Fruit fly (Drosophila melanogaster) whole organism, embryonic: ENCODE measurements around the gene Frmd5.

Source experiments
- BEAF-32 ChIP-seq: fragments of 200-800 bp; sonication (Bioruptor generic); optimal IDR thresholded peaks from 3 replicates; lab custom pipeline; 2017; ENCODE audit warnings: missing biosample characterization, missing genetic modification characterization, mild to moderate bottlenecking, moderate library complexity, missing genetic modification reagents
- Bgb ChIP-seq: fragments of 200-800 bp; sonication (Bioruptor generic); IDR thresholded peaks from 2 replicates; pipeline ENCODE4 v1.3.6; 2022; ENCODE audit warnings: missing biosample characterization, missing genetic modification characterization; ENCODE audit not compliant: partially characterized antibody
- CG1024 ChIP-seq: fragments of 200-800 bp; sonication (Bioruptor generic); IDR thresholded peaks from 2 replicates; pipeline ENCODE4 v1.3.6; 2022; ENCODE audit warnings: missing biosample characterization, missing genetic modification characterization
- CG10267 ChIP-seq: fragments of 200-800 bp; sonication (Bioruptor generic); optimal IDR thresholded peaks from 2 replicates; lab custom pipeline; 2018; ENCODE audit warnings: missing biosample characterization, mild to moderate bottlenecking, missing genetic modification characterization, moderate library complexity
- CG12104 ChIP-seq: fragments of 200-800 bp; sonication (Bioruptor generic); optimal IDR thresholded peaks from 3 replicates; lab custom pipeline; 2016; ENCODE audit warnings: missing biosample characterization, missing genetic modification characterization
- CG13775 ChIP-seq: fragments of 200-800 bp; sonication (Bioruptor generic); optimal IDR thresholded peaks from 3 replicates; lab custom pipeline; 2017; ENCODE audit warnings: missing biosample characterization, mild to moderate bottlenecking, missing genetic modification characterization
- CG15601 ChIP-seq: fragments of 200-800 bp; sonication (Bioruptor generic); optimal IDR thresholded peaks from 3 replicates; lab custom pipeline; 2019; ENCODE audit warnings: missing biosample characterization, mild to moderate bottlenecking, missing genetic modification characterization, moderate library complexity
- CG1603 ChIP-seq: fragments of 200-800 bp; sonication (Bioruptor generic); optimal IDR thresholded peaks from 2 replicates; lab custom pipeline; 2019; ENCODE audit warnings: missing biosample characterization, mild to moderate bottlenecking, missing genetic modification characterization, moderate library complexity
- CG17361 ChIP-seq: fragments of 200-800 bp; sonication (Bioruptor generic); IDR thresholded peaks from 3 replicates; pipeline ENCODE4 v1.3.6; 2022; ENCODE audit warnings: missing biosample characterization, missing genetic modification characterization
- CG17802 ChIP-seq: fragments of 200-800 bp; sonication (Bioruptor generic); optimal IDR thresholded peaks from 2 replicates; lab custom pipeline; 2018; ENCODE audit warnings: missing biosample characterization, mild to moderate bottlenecking, missing genetic modification characterization, moderate library complexity
- CG17829 ChIP-seq: fragments of 200-800 bp; optimal IDR thresholded peaks from 2 replicates; lab custom pipeline; 2019; ENCODE audit warnings: missing biosample characterization, mild to moderate bottlenecking, missing genetic modification characterization, moderate library complexity
- CG18262 ChIP-seq: fragments of 200-800 bp; optimal IDR thresholded peaks from 3 replicates; lab custom pipeline; 2019; ENCODE audit warnings: missing biosample characterization, mild to moderate bottlenecking, missing genetic modification characterization, moderate library complexity
- CG2116 ChIP-seq: fragments of 200-800 bp; sonication (Bioruptor generic); optimal IDR thresholded peaks from 3 replicates; lab custom pipeline; 2018; ENCODE audit warnings: missing biosample characterization, mild to moderate bottlenecking, missing genetic modification characterization
- CG2120 ChIP-seq: fragments of 200-800 bp; sonication (Bioruptor generic); optimal IDR thresholded peaks from 3 replicates; lab custom pipeline; 2016; ENCODE audit warnings: missing biosample characterization, missing genetic modification characterization
- CG2712 ChIP-seq: fragments of 200-800 bp; optimal IDR thresholded peaks from 3 replicates; lab custom pipeline; 2019; ENCODE audit warnings: missing biosample characterization, mild to moderate bottlenecking, missing genetic modification characterization, moderate library complexity
- CG34422 ChIP-seq: fragments of 200-800 bp; sonication (Bioruptor generic); IDR thresholded peaks from 3 replicates; pipeline ENCODE4 v1.3.6; 2022; ENCODE audit warnings: missing biosample characterization, missing genetic modification characterization
- CG6791 ChIP-seq: fragments of 200-800 bp; sonication (Bioruptor generic); IDR thresholded peaks from 3 replicates; pipeline ENCODE4 v1.3.6; 2022; ENCODE audit warnings: missing biosample characterization, missing genetic modification characterization; ENCODE audit not compliant: partially characterized antibody
- CoRest ChIP-seq: fragments of 200-800 bp; sonication (Bioruptor generic); optimal IDR thresholded peaks from 3 replicates; lab custom pipeline; 2018; ENCODE audit warnings: missing biosample characterization, mild to moderate bottlenecking, missing genetic modification characterization, moderate library complexity
- Dref ChIP-seq: fragments of 200-800 bp; sonication (Bioruptor generic); IDR thresholded peaks from 2 replicates; pipeline ENCODE4 v1.3.6; 2022; ENCODE audit warnings: missing biosample characterization, missing genetic modification characterization
- E2f1 ChIP-seq: fragments of 200-800 bp; sonication (Bioruptor generic); IDR thresholded peaks from 2 replicates; pipeline ENCODE4 v1.3.6; 2022; ENCODE audit warnings: missing biosample characterization, missing genetic modification characterization
- Ets65A ChIP-seq: fragments of 200-800 bp; sonication (Bioruptor generic); peaks from one replicate; lab custom pipeline; 2016; ENCODE audit warnings: missing biosample characterization, missing genetic modification characterization
- Fer2 ChIP-seq: fragments of 200-800 bp; sonication (Bioruptor generic); optimal IDR thresholded peaks from 2 replicates; lab custom pipeline; 2018; ENCODE audit warnings: missing biosample characterization, mild to moderate bottlenecking, missing genetic modification characterization, moderate library complexity
- GATAe ChIP-seq: fragments of 200-800 bp; sonication (Bioruptor generic); conservative IDR thresholded peaks from 2 replicates; pipeline ENCODE4 v1.3.6; 2022; ENCODE audit warnings: missing biosample characterization, missing genetic modification characterization
- Myb ChIP-seq: fragments of 200-800 bp; sonication (Bioruptor generic); optimal IDR thresholded peaks from 2 replicates; lab custom pipeline; 2016; ENCODE audit warnings: missing biosample characterization, missing genetic modification characterization
- Pdp1 ChIP-seq, 2 experiments: fragments of 200-800 bp; sonication (Bioruptor generic); optimal IDR thresholded peaks; 3 replicates each; lab custom pipeline; 2016; ENCODE audit warnings: missing biosample characterization in 2 of 2, missing genetic modification characterization in 2 of 2, mild to moderate bottlenecking in 1 of 2, moderate library complexity in 1 of 2
- Scr ChIP-seq: fragments of 200-800 bp; sonication (Bioruptor generic); IDR thresholded peaks from 2 replicates; pipeline ENCODE4 v1.3.6; 2022; ENCODE audit warnings: missing biosample characterization, missing genetic modification characterization; ENCODE audit not compliant: partially characterized antibody
- Taf1 ChIP-seq: fragments of 200-800 bp; sonication (Bioruptor generic); IDR thresholded peaks from 2 replicates; pipeline ENCODE4 v1.3.6; 2022; ENCODE audit warnings: missing biosample characterization, missing genetic modification characterization
- amos ChIP-seq: fragments of 200-800 bp; sonication (Bioruptor generic); IDR thresholded peaks from 2 replicates; pipeline ENCODE4 v1.3.6; 2022; ENCODE audit warnings: missing biosample characterization, missing genetic modification characterization; ENCODE audit not compliant: partially characterized antibody
- cwo ChIP-seq: fragments of 200-800 bp; sonication (Bioruptor generic); optimal IDR thresholded peaks from 3 replicates; lab custom pipeline; 2017; ENCODE audit warnings: missing biosample characterization, missing genetic modification characterization, mild to moderate bottlenecking, moderate library complexity, missing genetic modification reagents
- dm ChIP-seq: fragments of 200-800 bp; sonication (Bioruptor generic); optimal IDR thresholded peaks from 3 replicates; lab custom pipeline; 2016; ENCODE audit warnings: missing biosample characterization, missing genetic modification characterization
- grau ChIP-seq: fragments of 200-800 bp; optimal IDR thresholded peaks from 3 replicates; lab custom pipeline; 2019; ENCODE audit warnings: missing biosample characterization, mild to moderate bottlenecking, missing genetic modification characterization, moderate library complexity
- hbn ChIP-seq: fragments of 200-800 bp; sonication (Bioruptor generic); IDR thresholded peaks from 2 replicates; pipeline ENCODE4 v1.3.6; 2022; ENCODE audit warnings: missing biosample characterization, missing genetic modification characterization; ENCODE audit not compliant: partially characterized antibody
- hkb ChIP-seq, 2 experiments: fragments of 200-800 bp in 1 of 2; fragments of >200 bp in 1 of 2; sonication (Bioruptor generic) in 1 of 2; IDR thresholded peaks in 1 of 2; optimal IDR thresholded peaks in 1 of 2; 2 replicates each; pipeline versions ENCODE4 v1.3.6 to Lab custom; 2017 to 2022; ENCODE audit warnings: missing biosample characterization in 1 of 2, missing genetic modification characterization in 1 of 2
- lola ChIP-seq, 3 experiments: fragments of >200 bp in 2 of 3; fragments of 200-800 bp in 1 of 3; sonication (Bioruptor generic) in 1 of 3; optimal IDR thresholded peaks; 2 replicates each; lab custom pipeline; 2017 to 2019; ENCODE audit warnings: missing biosample characterization in 3 of 3, missing genetic modification characterization in 3 of 3, mild to moderate bottlenecking in 1 of 3, moderate library complexity in 1 of 3
- nmo ChIP-seq: fragments of 200-800 bp; sonication (Bioruptor generic); optimal IDR thresholded peaks from 2 replicates; lab custom pipeline; 2018; ENCODE audit warnings: missing biosample characterization, mild to moderate bottlenecking, missing genetic modification characterization, moderate library complexity
- org-1 ChIP-seq: fragments of 200-800 bp; sonication (Bioruptor generic); optimal IDR thresholded peaks from 2 replicates; lab custom pipeline; 2017; ENCODE audit warnings: missing biosample characterization, missing genetic modification characterization
- phol ChIP-seq: fragments of 200-800 bp; sonication (Bioruptor generic); optimal IDR thresholded peaks from 3 replicates; lab custom pipeline; 2018; ENCODE audit warnings: missing biosample characterization, mild to moderate bottlenecking, missing genetic modification characterization, moderate library complexity
- sens ChIP-seq: fragments of 200-800 bp; sonication (Bioruptor generic); peaks from one replicate; lab custom pipeline; 2016; ENCODE audit warnings: missing biosample characterization, missing genetic modification characterization
- shn ChIP-seq: fragments of 200-800 bp; sonication (Bioruptor generic); optimal IDR thresholded peaks from 3 replicates; lab custom pipeline; 2016; ENCODE audit warnings: missing biosample characterization, missing genetic modification characterization
- slbo ChIP-seq: fragments of 200-800 bp; sonication (Bioruptor generic); IDR thresholded peaks from 2 replicates; pipeline ENCODE4 v1.3.6; 2022; ENCODE audit warnings: missing biosample characterization, missing genetic modification characterization
- tio ChIP-seq: fragments of 200-800 bp; sonication (Bioruptor generic); optimal IDR thresholded peaks from 2 replicates; lab custom pipeline; 2017; ENCODE audit warnings: missing biosample characterization, missing genetic modification characterization, inconsistent platforms
- trh ChIP-seq: fragments of 200-800 bp; sonication (Bioruptor generic); optimal IDR thresholded peaks from 2 replicates; lab custom pipeline; 2016; ENCODE audit warnings: missing biosample characterization, missing genetic modification characterization
- twi ChIP-seq: fragments of 200-800 bp; optimal IDR thresholded peaks from 2 replicates; lab custom pipeline; 2019; ENCODE audit warnings: missing biosample characterization, mild to moderate bottlenecking, missing genetic modification characterization, moderate library complexity
- z ChIP-seq: fragments of 200-800 bp; sonication (Bioruptor generic); IDR thresholded peaks from 3 replicates; pipeline ENCODE4 v1.3.6; 2022; ENCODE audit warnings: missing biosample characterization, missing genetic modification characterization

The Frmd5 gene

dm6 chr2L:10311822-10312221, 32.4 kb upstream of the Frmd5 start (continued):
- TF ChIP-seq org-1 (GFP tag; lab: Kevin White, UChicago): no peak
- TF ChIP-seq hbn (GFP tag; lab: Robert Waterston, UW): 0 out of 2 replicates have a peak, but pooled peaks have one; percentile 24
- peak; percentile 34 for TF ChIP-seq CG17802 (tag; lab: Kevin White, UChicago)
- TF ChIP-seq Taf1 (GFP tag; lab: Robert Waterston, UW): no peak
- TF ChIP-seq, all 482 proteins: peak for 52

dm6 chr2L:10314327-10315210, 29.7 kb upstream of the Frmd5 start, which contains the start of the genes Usp14 and CG4972:
Gene Usp14, minus strand, starts transcription at chr2L:10314396.
Gene CG4972, plus strand, starts transcription at chr2L:10314792.
- TF ChIP-seq Dref (GFP tag; lab: Robert Waterston, UW) (peak; percentile 54), Bgb (GFP tag; lab: Robert Waterston, UW) (peak; percentile 38; the same call in 1 of the 2 replicates), dm (GFP tag; lab: Kevin White, UChicago) (no peak), CG2712 (tag; lab: Kevin White, UChicago) (peak; percentile 33), CG2120 (GFP tag; lab: Kevin White, UChicago) (peak; percentile 29), Pdp1 (GFP tag; optimal IDR thresholded peaks at IDR 0.05; lab: Kevin White, UChicago) (peak in 1 of 2 experiments; percentile 27), CoRest (tag; lab: Kevin White, UChicago) (peak; percentile 55), trh (GFP tag; lab: Kevin White, UChicago) (no peak), CG17361 (peak; percentile 77; the same call in 2 of the 3 replicates), grau (tag; lab: Kevin White, UChicago) (peak; percentile 25), slbo (GFP tag; lab: Robert Waterston, UW) (peak; percentile 35), nmo (peak; percentile 71), sens (GFP tag; lab: Kevin White, UChicago) (peak; percentile 68), GATAe (GFP tag; lab: Robert Waterston, UW) (no peak), E2f1 (GFP tag; lab: Robert Waterston, UW) (no peak), phol (tag; lab: Kevin White, UChicago) (peak; percentile 60), CG17829 (peak; percentile 19), CG34422 (GFP tag; lab: Robert Waterston, UW) (0 out of 3 replicates have a peak, but pooled peaks have one; percentile 15), CG18262 (tag; lab: Kevin White, UChicago) (peak; percentile 48), CG2116 (GFP tag; lab: Kevin White, UChicago) (peak; percentile 56), BEAF-32 (peak; percentile 80), CG13775 (GFP tag; lab: Kevin White, UChicago) (peak; percentile 8), CG10267 (tag; lab: Kevin White, UChicago) (peak; percentile 16), z (no peak), twi (tag; lab: Kevin White, UChicago) (peak; percentile 3), CG15601 (tag; lab: Kevin White, UChicago) (peak; percentile 11), CG12104 (GFP tag; lab: Kevin White, UChicago) (peak; percentile 20), tio (peak; percentile 11), shn (GFP tag; lab: Kevin White, UChicago) (no peak), CG1024 (GFP tag; lab: Robert Waterston, UW) (peak; percentile 79; the same call in 1 of the 2 replicates), amos (GFP tag; lab: Robert Waterston, UW) (peak; percentile 53; the same call in 1 of the 2 replicates), Myb (GFP tag; lab: Kevin White, UChicago) (peak; percentile 41), cwo (GFP tag; lab: Kevin White, UChicago) (no peak), CG17802 (tag; lab: Kevin White, UChicago) (peak; percentile 86), CG1603 (tag; lab: Kevin White, UChicago) (peak; percentile 99), Ets65A (GFP tag; lab: Kevin White, UChicago) (peak; percentile 25), Fer2 (tag; lab: Kevin White, UChicago) (no peak), CG6791 (peak; percentile 56; the same call in 2 of the 3 replicates), Scr (GFP tag; lab: Robert Waterston, UW) (peak; percentile 54; the same call in 1 of the 2 replicates), lola (GFP tag; optimal IDR thresholded peaks at IDR 0.05; lab: Kevin White, UChicago) (peak in 1 of 3 experiments; percentile 2), hkb (optimal IDR thresholded peaks at IDR 0.05; lab: Kevin White, UChicago) (no peak), hkb (GFP tag; IDR thresholded peaks at IDR 0.05; lab: Robert Waterston, UW) (no peak)
